Fruit fly (Drosophila melanogaster): ENCODE measurements around the gene mld.

dm6 chr3R:24595330-24596114, 10.1 kb downstream of the mld start:
- TF ChIP-seq Lpt (GFP tag; optimal IDR thresholded peaks at IDR 0.05): no peak
- TF ChIP-seq CG6808 (GFP tag; optimal IDR thresholded peaks at IDR 0.05): peak; percentile 14
- TF ChIP-seq CG15336 (GFP tag; IDR thresholded peaks at IDR 0.05): no peak
- no peak for TF ChIP-seq esn (GFP tag; optimal IDR thresholded peaks at IDR 0.05)
- no peak for TF ChIP-seq Eip93F (GFP tag; optimal IDR thresholded peaks at IDR 0.05)

All from whole organism, prepupa.